Worm (Caenorhabditis elegans): Measurements from ENCODE around the gene F07G11.1.

DNA sequence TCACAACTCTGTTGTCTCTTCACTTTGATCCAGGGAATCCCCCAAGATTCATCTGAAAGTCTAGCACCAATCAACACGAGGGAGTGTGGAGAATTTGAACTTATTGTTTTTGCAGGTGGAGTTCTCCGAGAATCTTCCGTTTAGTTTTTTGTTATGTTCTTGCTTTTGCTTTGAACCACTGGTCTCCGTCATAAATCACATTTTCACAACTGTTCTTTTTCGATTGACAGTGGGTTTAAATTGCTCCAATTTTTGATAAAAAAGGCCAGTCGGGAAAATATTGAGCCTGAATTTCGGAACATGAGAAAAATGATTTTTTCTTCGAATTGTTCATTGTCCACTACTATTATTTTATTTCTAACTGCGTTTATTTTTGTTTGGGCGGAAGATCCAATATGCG lies 14.7 kb downstream of the F07G11.1 start, which contains the start of gene F10G2.10:
- TF ChIP-seq nhr-11 (tag; optimal IDR thresholded peaks at IDR 0.05), result no peak
- no peak for TF ChIP-seq elt-1 (tag; optimal IDR thresholded peaks at IDR 0.05)
- no peak for TF ChIP-seq ama-1 (optimal IDR thresholded peaks at IDR 0.05)
- TF ChIP-seq fos-1 (tag; optimal IDR thresholded peaks at IDR 0.05), result no peak
- TF ChIP-seq nhr-77 (tag; optimal IDR thresholded peaks at IDR 0.05), result no peak
- TF ChIP-seq lin-15B (tag; optimal IDR thresholded peaks at IDR 0.05), result no peak
- TF ChIP-seq mdl-1 (tag; optimal IDR thresholded peaks at IDR 0.05), result no peak
- no peak for TF ChIP-seq nfya-1 (tag; optimal IDR thresholded peaks at IDR 0.05; ENCODE audit: insufficient read depth)
- TF ChIP-seq ztf-4 (tag; optimal IDR thresholded peaks at IDR 0.05), result no peak
